Fruit fly (Drosophila melanogaster) whole organism, embryonic: ENCODE data around the gene Tsp2A.

ENCODE experiments used
- Aef1 ChIP-seq: fragments of 200-800 bp; sonication (Bioruptor generic); IDR thresholded peaks from 3 replicates; pipeline ENCODE4 v1.3.6; 2022; ENCODE audit warnings: missing biosample characterization, missing genetic modification characterization
- BEAF-32 ChIP-seq: fragments of 200-800 bp; sonication (Bioruptor generic); optimal IDR thresholded peaks from 3 replicates; lab custom pipeline; 2017; ENCODE audit warnings: missing biosample characterization, missing genetic modification characterization, mild to moderate bottlenecking, moderate library complexity, missing genetic modification reagents
- CG10321 ChIP-seq: fragments of 200-800 bp; sonication (Bioruptor generic); IDR thresholded peaks from 2 replicates; pipeline ENCODE4 v1.3.6; 2022; ENCODE audit warnings: missing biosample characterization, missing genetic modification characterization
- CG10462 ChIP-seq: fragments of 200-800 bp; sonication (Bioruptor generic); optimal IDR thresholded peaks from 2 replicates; lab custom pipeline; 2016; ENCODE audit warnings: missing biosample characterization, missing genetic modification characterization
- CG12659 ChIP-seq: fragments of 200-800 bp; sonication (Bioruptor generic); optimal IDR thresholded peaks from 3 replicates; lab custom pipeline; 2017; ENCODE audit warnings: mild to moderate bottlenecking, missing biosample characterization, missing genetic modification reagents, missing genetic modification characterization
- CG13123 ChIP-seq: fragments of 200-800 bp; sonication (Bioruptor generic); optimal IDR thresholded peaks from 2 replicates; lab custom pipeline; 2016; ENCODE audit warnings: missing biosample characterization, missing genetic modification characterization
- CG13894 ChIP-seq: fragments of 200-800 bp; sonication (Bioruptor generic); optimal IDR thresholded peaks from 3 replicates; lab custom pipeline; 2018; ENCODE audit warnings: missing biosample characterization, mild to moderate bottlenecking, missing genetic modification characterization, moderate library complexity
- CG14965 ChIP-seq: fragments of 200-800 bp; sonication (Bioruptor generic); optimal IDR thresholded peaks from 2 replicates; lab custom pipeline; 2016; ENCODE audit warnings: missing biosample characterization, missing genetic modification characterization, borderline replicate concordance
- CG1529 ChIP-seq: fragments of 200-800 bp; sonication (Bioruptor generic); optimal IDR thresholded peaks from 3 replicates; lab custom pipeline; 2018; ENCODE audit warnings: missing biosample characterization, missing genetic modification characterization
- CG15696 ChIP-seq: fragments of 200-800 bp; sonication (Bioruptor generic); optimal IDR thresholded peaks from 2 replicates; lab custom pipeline; 2019; ENCODE audit warnings: missing biosample characterization, mild to moderate bottlenecking, missing genetic modification characterization, moderate library complexity
- CG30403 ChIP-seq: fragments of 200-800 bp; sonication (Bioruptor generic); optimal IDR thresholded peaks from 3 replicates; lab custom pipeline; 2016; ENCODE audit warnings: missing biosample characterization, missing genetic modification characterization
- CG30431 ChIP-seq: fragments of 200-800 bp; sonication (Bioruptor generic); optimal IDR thresholded peaks from 2 replicates; lab custom pipeline; 2017; ENCODE audit warnings: missing biosample characterization, missing genetic modification characterization
- CG4360 ChIP-seq: fragments of 200-800 bp; sonication (Bioruptor generic); IDR thresholded peaks from 2 replicates; pipeline ENCODE4 v1.3.6; 2022; ENCODE audit warnings: missing biosample characterization, missing genetic modification characterization
- CG6254 ChIP-seq: fragments of 200-800 bp; sonication (Bioruptor generic); optimal IDR thresholded peaks from 3 replicates; lab custom pipeline; 2017; ENCODE audit warnings: mild to moderate bottlenecking, missing biosample characterization, missing genetic modification reagents, missing genetic modification characterization
- CG7357 ChIP-seq: fragments of 200-800 bp; sonication (Bioruptor generic); IDR thresholded peaks from 3 replicates; pipeline ENCODE4 v1.3.6; 2022; ENCODE audit warnings: missing biosample characterization, missing genetic modification characterization
- CG7839 ChIP-seq: fragments of 200-800 bp; sonication (Bioruptor generic); optimal IDR thresholded peaks from 3 replicates; lab custom pipeline; 2018; ENCODE audit warnings: missing biosample characterization, mild to moderate bottlenecking, missing genetic modification characterization, moderate library complexity
- CG9876 ChIP-seq: fragments of 200-800 bp; sonication (Bioruptor generic); optimal IDR thresholded peaks from 2 replicates; lab custom pipeline; 2016; ENCODE audit warnings: missing biosample characterization, missing genetic modification characterization
- Camta ChIP-seq: fragments of 200-800 bp; sonication (Bioruptor generic); optimal IDR thresholded peaks from 2 replicates; lab custom pipeline; 2016; ENCODE audit warnings: missing biosample characterization, missing genetic modification characterization
- D19B ChIP-seq: fragments of 200-800 bp; sonication (Bioruptor generic); optimal IDR thresholded peaks from 2 replicates; lab custom pipeline; 2017; ENCODE audit warnings: missing biosample characterization, mild to moderate bottlenecking, missing genetic modification characterization
- Deaf1 ChIP-seq: fragments of 200-800 bp; optimal IDR thresholded peaks from 3 replicates; lab custom pipeline; 2019; ENCODE audit warnings: missing biosample characterization, mild to moderate bottlenecking, missing genetic modification characterization, moderate library complexity
- Doc2 ChIP-seq: fragments of 200-800 bp; sonication (Bioruptor generic); IDR thresholded peaks from 2 replicates; pipeline ENCODE4 v1.3.6; 2022; ENCODE audit warnings: missing biosample characterization, missing genetic modification characterization
- Doc3 ChIP-seq: fragments of 200-800 bp; sonication (Bioruptor generic); IDR thresholded peaks from 3 replicates; pipeline ENCODE4 v1.3.6; 2022; ENCODE audit warnings: missing biosample characterization, missing genetic modification characterization; ENCODE audit not compliant: partially characterized antibody
- Dp ChIP-seq: fragments of 200-800 bp; sonication (Bioruptor generic); optimal IDR thresholded peaks from 2 replicates; lab custom pipeline; 2018; ENCODE audit warnings: missing biosample characterization, mild to moderate bottlenecking, missing genetic modification characterization, moderate library complexity
- Ets97D ChIP-seq: fragments of 200-800 bp; sonication (Bioruptor generic); optimal IDR thresholded peaks from 3 replicates; lab custom pipeline; 2016; ENCODE audit warnings: missing biosample characterization, missing genetic modification characterization
- Fer2 ChIP-seq: fragments of 200-800 bp; sonication (Bioruptor generic); optimal IDR thresholded peaks from 2 replicates; lab custom pipeline; 2018; ENCODE audit warnings: missing biosample characterization, mild to moderate bottlenecking, missing genetic modification characterization, moderate library complexity
- Mrtf ChIP-seq: fragments of 200-800 bp; sonication (Bioruptor generic); IDR thresholded peaks from 3 replicates; pipeline ENCODE4 v1.3.6; 2022; ENCODE audit warnings: missing biosample characterization, missing genetic modification characterization
- NFAT ChIP-seq: fragments of 200-800 bp; sonication (Bioruptor generic); IDR thresholded peaks from 2 replicates; pipeline ENCODE4 v1.3.6; 2022; ENCODE audit warnings: missing biosample characterization, missing genetic modification characterization
- NK7.1 ChIP-seq: fragments of 200-800 bp; sonication (Bioruptor generic); optimal IDR thresholded peaks from 3 replicates; lab custom pipeline; 2016; ENCODE audit warnings: missing biosample characterization, missing genetic modification characterization
- Sry-β ChIP-seq: fragments of 200-800 bp; sonication (Bioruptor generic); optimal IDR thresholded peaks from 2 replicates; lab custom pipeline; 2018; ENCODE audit warnings: missing biosample characterization, mild to moderate bottlenecking, missing genetic modification characterization, moderate library complexity
- cato ChIP-seq: fragments of 200-800 bp; sonication (Bioruptor generic); optimal IDR thresholded peaks from 2 replicates; lab custom pipeline; 2016; ENCODE audit warnings: missing biosample characterization, missing genetic modification characterization, borderline replicate concordance
- crp ChIP-seq, 2 experiments: fragments of 200-800 bp; sonication (Bioruptor generic); optimal IDR thresholded peaks; 2 replicates in 1 of 2; 3 replicates in 1 of 2; lab custom pipeline; 2017; ENCODE audit warnings: missing biosample characterization in 2 of 2, missing genetic modification characterization in 2 of 2, mild to moderate bottlenecking in 1 of 2, moderate library complexity in 1 of 2
- da ChIP-seq: fragments of 200-800 bp; sonication (Bioruptor generic); optimal IDR thresholded peaks from 2 replicates; lab custom pipeline; 2016; ENCODE audit warnings: missing biosample characterization, missing genetic modification characterization
- en ChIP-seq: fragments of 200-800 bp; sonication (Bioruptor generic); optimal IDR thresholded peaks from 2 replicates; lab custom pipeline; 2016; ENCODE audit warnings: missing biosample characterization, missing genetic modification characterization
- esg ChIP-seq: fragments of 200-800 bp; sonication (Bioruptor generic); conservative IDR thresholded peaks from 2 replicates; pipeline ENCODE4 v1.3.6; 2022; ENCODE audit warnings: missing biosample characterization, missing genetic modification characterization
- eyg ChIP-seq: fragments of 200-800 bp; sonication (Bioruptor generic); optimal IDR thresholded peaks from 3 replicates; lab custom pipeline; 2016; ENCODE audit warnings: missing biosample characterization, missing genetic modification characterization
- fd96Cb ChIP-seq: fragments of 200-800 bp; sonication (Bioruptor generic); optimal IDR thresholded peaks from 2 replicates; lab custom pipeline; 2018; ENCODE audit warnings: missing biosample characterization, mild to moderate bottlenecking, missing genetic modification characterization, moderate library complexity
- gsb-n ChIP-seq: fragments of 200-800 bp; sonication (Bioruptor generic); optimal IDR thresholded peaks from 3 replicates; lab custom pipeline; 2018; ENCODE audit warnings: missing biosample characterization, mild to moderate bottlenecking, missing genetic modification characterization
- hkb ChIP-seq, 2 experiments: fragments of 200-800 bp in 1 of 2; fragments of >200 bp in 1 of 2; sonication (Bioruptor generic) in 1 of 2; IDR thresholded peaks in 1 of 2; optimal IDR thresholded peaks in 1 of 2; 2 replicates each; pipeline versions ENCODE4 v1.3.6 to Lab custom; 2017 to 2022; ENCODE audit warnings: missing biosample characterization in 1 of 2, missing genetic modification characterization in 1 of 2
- lmd ChIP-seq: fragments of 200-800 bp; sonication (Bioruptor generic); IDR thresholded peaks from 2 replicates; pipeline ENCODE4 v1.3.6; 2022; ENCODE audit warnings: missing biosample characterization, missing genetic modification characterization
- odd ChIP-seq: fragments of 200-800 bp; sonication (Bioruptor generic); optimal IDR thresholded peaks from 2 replicates; lab custom pipeline; 2017; ENCODE audit warnings: missing biosample characterization, mild to moderate bottlenecking, missing genetic modification characterization
- otp ChIP-seq: fragments of 200-800 bp; sonication (Bioruptor generic); IDR thresholded peaks from 3 replicates; pipeline ENCODE4, ENCODE4 v1.3.6; 2022; ENCODE audit warnings: missing biosample characterization, missing genetic modification characterization
- pfk ChIP-seq: fragments of 200-800 bp; sonication (Bioruptor generic); optimal IDR thresholded peaks from 2 replicates; lab custom pipeline; 2018; ENCODE audit warnings: missing biosample characterization, mild to moderate bottlenecking, missing genetic modification characterization, moderate library complexity
- pho ChIP-seq: fragments of 200-800 bp; sonication (Bioruptor generic); optimal IDR thresholded peaks from 2 replicates; lab custom pipeline; 2016; ENCODE audit warnings: missing biosample characterization, missing genetic modification characterization
- salm ChIP-seq: fragments of 200-800 bp; sonication (Bioruptor generic); optimal IDR thresholded peaks from 2 replicates; lab custom pipeline; 2018; ENCODE audit warnings: missing biosample characterization, mild to moderate bottlenecking, missing genetic modification characterization
- schlank ChIP-seq: fragments of 200-800 bp; sonication (Bioruptor generic); optimal IDR thresholded peaks from 2 replicates; lab custom pipeline; 2018; ENCODE audit warnings: missing biosample characterization, mild to moderate bottlenecking, missing genetic modification characterization
- so ChIP-seq: fragments of 200-800 bp; sonication (Bioruptor generic); IDR thresholded peaks from 3 replicates; pipeline ENCODE4 v1.3.6; 2022; ENCODE audit warnings: missing biosample characterization, missing genetic modification characterization
- ssp ChIP-seq: fragments of 200-800 bp; sonication (Bioruptor generic); IDR thresholded peaks from 2 replicates; pipeline ENCODE4 v1.3.6; 2022; ENCODE audit warnings: missing biosample characterization, missing genetic modification characterization
- stwl ChIP-seq: fragments of 200-800 bp; sonication (Bioruptor generic); optimal IDR thresholded peaks from 3 replicates; lab custom pipeline; 2018; ENCODE audit warnings: missing biosample characterization, mild to moderate bottlenecking, missing genetic modification characterization, moderate library complexity
- tx ChIP-seq: fragments of 200-800 bp; sonication (Bioruptor generic); optimal IDR thresholded peaks from 2 replicates; lab custom pipeline; 2016; ENCODE audit warnings: missing biosample characterization, missing genetic modification characterization
- usp ChIP-seq: fragments of >200 bp; optimal IDR thresholded peaks from 2 replicates; lab custom pipeline; 2017; ENCODE audit warnings: missing biosample characterization, missing genetic modification characterization
- zen2 ChIP-seq: fragments of 200-800 bp; sonication (Bioruptor generic); IDR thresholded peaks from 3 replicates; pipeline ENCODE4 v1.3.6; 2022; ENCODE audit warnings: missing biosample characterization, missing genetic modification characterization; ENCODE audit not compliant: partially characterized antibody

Tsp2A gene

dm6 chrX:1387149-1387752, 40.9 kb downstream of the Tsp2A start (continued):
- peak; percentile 15 for TF ChIP-seq Sry-β
- no peak for TF ChIP-seq D19B (GFP tag; lab: Kevin White, UChicago)
- TF ChIP-seq CG14965 (GFP tag; lab: Kevin White, UChicago), result no peak
- TF ChIP-seq CG7357 (GFP tag; lab: Robert Waterston, UW), result no peak
- no peak for TF ChIP-seq zen2
- TF ChIP-seq CG6254 (GFP tag; lab: Kevin White, UChicago), result no peak
- no peak for TF ChIP-seq stwl (tag; lab: Kevin White, UChicago)
- no peak for TF ChIP-seq crp (GFP tag; optimal IDR thresholded peaks at IDR 0.05; lab: Kevin White, UChicago)
- no peak for TF ChIP-seq Aef1 (GFP tag; lab: Robert Waterston, UW)
- no peak for TF ChIP-seq Ets97D (GFP tag; lab: Kevin White, UChicago)
- no peak for TF ChIP-seq CG13894 (tag; lab: Kevin White, UChicago)
- TF ChIP-seq fd96Cb (tag; lab: Kevin White, UChicago), result no peak
- TF ChIP-seq schlank (tag; lab: Kevin White, UChicago), result no peak
- no peak for TF ChIP-seq tx
- no peak for TF ChIP-seq NFAT (GFP tag; lab: Robert Waterston, UW)
- peak; percentile 10 for TF ChIP-seq CG12659 (GFP tag; lab: Kevin White, UChicago)
- TF ChIP-seq gsb-n (tag; lab: Kevin White, UChicago), result no peak
- no peak for TF ChIP-seq CG10462 (GFP tag; lab: Kevin White, UChicago)
- no peak for TF ChIP-seq esg (GFP tag; lab: Robert Waterston, UW)
- no peak for TF ChIP-seq usp (GFP tag; lab: Kevin White, UChicago)
- TF ChIP-seq CG9876 (GFP tag; lab: Kevin White, UChicago), result no peak
- no peak for TF ChIP-seq CG30431 (GFP tag; lab: Kevin White, UChicago)
- TF ChIP-seq CG4360, result no peak
- no peak for TF ChIP-seq en (GFP tag; lab: Kevin White, UChicago)
- no peak for TF ChIP-seq Doc2
- no peak for TF ChIP-seq ssp (GFP tag; lab: Robert Waterston, UW)
- no peak for TF ChIP-seq da (GFP tag; lab: Kevin White, UChicago)
- TF ChIP-seq CG7839 (tag; lab: Kevin White, UChicago), result no peak
- no peak for TF ChIP-seq Mrtf
- TF ChIP-seq lmd, result no peak
- TF ChIP-seq otp (GFP tag; lab: Robert Waterston, UW), result no peak
- no peak for TF ChIP-seq hkb (optimal IDR thresholded peaks at IDR 0.05; lab: Kevin White, UChicago)
- TF ChIP-seq hkb (GFP tag; IDR thresholded peaks at IDR 0.05; lab: Robert Waterston, UW), result no peak
- TF ChIP-seq BEAF-32, result no peak
- no peak for TF ChIP-seq NK7.1
- TF ChIP-seq pho (GFP tag; lab: Kevin White, UChicago), result no peak
- no peak for TF ChIP-seq cato (GFP tag; lab: Kevin White, UChicago)
- no peak for TF ChIP-seq CG1529
- TF ChIP-seq CG10321 (GFP tag; lab: Robert Waterston, UW), result no peak
- no peak for TF ChIP-seq CG30403 (GFP tag; lab: Kevin White, UChicago)
- no peak for TF ChIP-seq salm
- no peak for TF ChIP-seq Dp (GFP tag; lab: Kevin White, UChicago)
- no peak for TF ChIP-seq Deaf1 (tag; lab: Kevin White, UChicago)
- peak; percentile 55 for TF ChIP-seq pfk (GFP tag; lab: Kevin White, UChicago)
- TF ChIP-seq CG13123 (GFP tag; lab: Kevin White, UChicago), result no peak
- no peak for TF ChIP-seq Camta (GFP tag; lab: Kevin White, UChicago)
- TF ChIP-seq CG15696 (tag; lab: Kevin White, UChicago), result peak; percentile 2
- no peak for TF ChIP-seq eyg (GFP tag; lab: Kevin White, UChicago)
- no peak for TF ChIP-seq Fer2 (tag; lab: Kevin White, UChicago)
- no peak for TF ChIP-seq odd
- no peak for TF ChIP-seq so (GFP tag; lab: Robert Waterston, UW)
- TF ChIP-seq Doc3 (GFP tag; lab: Robert Waterston, UW), result no peak
